Fruit fly (Drosophila melanogaster): ENCODE measurements around the gene CG2938.

The CG2938 gene

dm6 chrX:3949409-3950178 is 13.3 kb upstream of the CG2938 start (continued):
- TF ChIP-seq Trl (optimal IDR thresholded peaks at IDR 0.05) (peak; percentile 50 to 86), Trl (GFP tag; optimal IDR thresholded peaks at IDR 0.05) (no peak), Aef1 (GFP tag; IDR thresholded peaks at IDR 0.05) (peak; percentile 10; the same call in 1 of the 3 replicates), Opbp (GFP tag; IDR thresholded peaks at IDR 0.05; ENCODE audit: partially characterized antibody) (0 out of 3 replicates have a peak, but pooled peaks have one; percentile 9), CG1024 (GFP tag; IDR thresholded peaks at IDR 0.05) (no peak), Blimp-1 (GFP tag; optimal IDR thresholded peaks at IDR 0.05) (peak; percentile 23), crc (GFP tag; optimal IDR thresholded peaks at IDR 0.05) (no peak), CG8478 (optimal IDR thresholded peaks at IDR 0.05) (peak; percentile 78), CG12391 (tag; optimal IDR thresholded peaks at IDR 0.05) (no peak), CG7745 (tag; optimal IDR thresholded peaks at IDR 0.05) (no peak), Ssrp (tag; optimal IDR thresholded peaks at IDR 0.05) (no peak), sd (tag; optimal IDR thresholded peaks at IDR 0.05) (peak; percentile 32), Dp (GFP tag; optimal IDR thresholded peaks at IDR 0.05) (no peak), Adf1 (GFP tag; IDR thresholded peaks at IDR 0.05) (peak; percentile 13; the same call in 1 of the 2 replicates), CG3281 (GFP tag; optimal IDR thresholded peaks at IDR 0.05) (no peak), MBD-R2 (GFP tag; IDR thresholded peaks at IDR 0.05) (no peak), CG10321 (GFP tag; IDR thresholded peaks at IDR 0.05) (peak; percentile 37), Hand (GFP tag; optimal IDR thresholded peaks at IDR 0.05) (no peak), CG14014 (GFP tag; IDR thresholded peaks at IDR 0.05) (no peak), CG11456 (GFP tag; IDR thresholded peaks at IDR 0.05) (no peak), bigmax (GFP tag; optimal IDR thresholded peaks at IDR 0.05) (no peak), gcm (GFP tag; optimal IDR thresholded peaks at IDR 0.05) (no peak), HmgZ (tag; optimal IDR thresholded peaks at IDR 0.05) (no peak)

DNA sequence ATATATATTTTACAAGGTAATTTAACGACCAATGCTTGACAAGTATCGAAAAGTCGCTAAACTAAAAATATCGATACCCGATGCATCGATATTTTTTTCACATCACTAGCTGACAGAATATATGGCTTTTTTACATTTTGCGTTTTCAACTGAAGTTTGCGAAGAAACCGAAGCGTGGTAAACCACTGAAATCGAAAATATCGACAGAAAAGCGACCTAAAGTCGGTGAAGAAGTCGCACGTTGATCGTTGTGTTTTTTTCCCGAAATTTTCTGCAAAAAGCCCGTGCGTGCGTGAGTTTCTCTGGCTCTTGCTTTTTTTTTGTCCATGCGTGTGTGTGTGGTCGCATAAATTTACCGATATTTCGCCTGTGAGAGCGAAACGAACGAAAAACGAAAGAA is 12.6 kb upstream of the CG2938 start, which contains the start of gene Vap33:
TSS of gene Vap33 (plus strand) at position 87 of the 400 bp plus-strand sequence.
- TF ChIP-seq CG13424 (tag; optimal IDR thresholded peaks at IDR 0.05) (no peak), CG17612 (GFP tag; IDR thresholded peaks at IDR 0.05) (no peak), eve (GFP tag; optimal IDR thresholded peaks at IDR 0.05) (no peak), CG10979 (tag; optimal IDR thresholded peaks at IDR 0.05) (no peak), Atf3 (GFP tag; optimal IDR thresholded peaks at IDR 0.05) (no peak), BtbVII (GFP tag; optimal IDR thresholded peaks at IDR 0.05) (no peak), pho (GFP tag; optimal IDR thresholded peaks at IDR 0.05) (no peak), CG34422 (GFP tag; IDR thresholded peaks at IDR 0.05) (no peak), sqz (GFP tag; optimal IDR thresholded peaks at IDR 0.05) (peak; percentile 75), CG12236 (GFP tag; optimal IDR thresholded peaks at IDR 0.05) (no peak), hb (GFP tag; IDR thresholded peaks at IDR 0.05; ENCODE audit: partially characterized antibody) (peak; percentile 93), NfI (GFP tag; optimal IDR thresholded peaks at IDR 0.05) (no peak), Meics (GFP tag; optimal IDR thresholded peaks at IDR 0.05) (no peak), CG12744 (GFP tag; optimal IDR thresholded peaks at IDR 0.05) (no peak), vnd (GFP tag; IDR thresholded peaks at IDR 0.05; ENCODE audit: partially characterized antibody) (peak; percentile 91), trh (GFP tag; optimal IDR thresholded peaks at IDR 0.05) (no peak), Tbp (GFP tag; optimal IDR thresholded peaks at IDR 0.05) (no peak), CG8944 (GFP tag; optimal IDR thresholded peaks at IDR 0.05) (no peak), CG15601 (tag; optimal IDR thresholded peaks at IDR 0.05) (no peak), CG6813 (GFP tag; optimal IDR thresholded peaks at IDR 0.05) (no peak), Eip74EF (GFP tag; optimal IDR thresholded peaks at IDR 0.05) (no peak), gt (GFP tag; IDR thresholded peaks at IDR 0.05) (no peak), CG9932 (GFP tag; IDR thresholded peaks at IDR 0.05) (no peak), CG9215 (GFP tag; IDR thresholded peaks at IDR 0.05) (no peak), CG11247 (GFP tag; IDR thresholded peaks at IDR 0.05) (no peak), CG10431 (GFP tag; optimal IDR thresholded peaks at IDR 0.05) (no peak), CG15479 (GFP tag; optimal IDR thresholded peaks at IDR 0.05) (no peak), CG10543 (GFP tag; optimal IDR thresholded peaks at IDR 0.05) (no peak)

Data from whole organism, embryonic.